Fruit fly (Drosophila melanogaster): ENCODE results near the gene scf.

- TF ChIP-seq CG1620 (GFP tag; optimal IDR thresholded peaks at IDR 0.05) (no peak), tj (GFP tag; optimal IDR thresholded peaks at IDR 0.05) (no peak), CG11617 (GFP tag; optimal IDR thresholded peaks at IDR 0.05) (no peak), CG7045 (GFP tag; optimal IDR thresholded peaks at IDR 0.05) (no peak), Mnt (GFP tag; optimal IDR thresholded peaks at IDR 0.05) (no peak), CG33017 (tag; optimal IDR thresholded peaks at IDR 0.05) (no peak), bab1 (GFP tag; optimal IDR thresholded peaks at IDR 0.05) (no peak), CG14711 (tag; optimal IDR thresholded peaks at IDR 0.05) (no peak)
Measured at dm6 chr3L:1302950-1303352, 4.5 kb downstream of the scf start.
